Worm (Caenorhabditis elegans) whole organism, L1 larva: Measurements from ENCODE around the gene ZK1248.15.

Experiments
- C16A3.4 ChIP-seq: fragments of 150-350 bp; optimal IDR thresholded peaks from 2 replicates; lab custom pipeline; 2014; ENCODE audit warnings: missing biosample characterization, missing genetic modification characterization
- C34B4.2 ChIP-seq: sonication (generic microtip); optimal IDR thresholded peaks from 2 replicates; lab custom pipeline; 2017; ENCODE audit warnings: mild to moderate bottlenecking, missing genetic modification characterization, missing compliant biosample characterization
- Y116A8C.19 ChIP-seq: sonication (generic microtip); optimal IDR thresholded peaks from 2 replicates; lab custom pipeline; 2016; ENCODE audit warnings: missing compliant biosample characterization, missing genetic modification characterization, borderline replicate concordance
- alr-1 ChIP-seq: fragments of 200-800 bp; sonication (Bioruptor generic); optimal IDR thresholded peaks from 2 replicates; lab custom pipeline; 2018; ENCODE audit warnings: borderline replicate concordance, mild to moderate bottlenecking, missing genetic modification characterization, missing compliant biosample characterization
- aly-2 ChIP-seq: fragments of 150-350 bp; optimal IDR thresholded peaks from 2 replicates; lab custom pipeline; 2014; ENCODE audit warnings: missing biosample characterization, missing genetic modification characterization
- blmp-1 ChIP-seq: fragments of 150-350 bp; optimal IDR thresholded peaks from 2 replicates; lab custom pipeline; 2014; ENCODE audit warnings: missing biosample characterization, missing genetic modification characterization
- ceh-8 ChIP-seq: fragments of 200-800 bp; sonication (Bioruptor generic); optimal IDR thresholded peaks from 2 replicates; lab custom pipeline; 2018; ENCODE audit warnings: mild to moderate bottlenecking, missing genetic modification characterization, moderate library complexity, missing compliant biosample characterization
- ceh-90 ChIP-seq: sonication (generic microtip); optimal IDR thresholded peaks from 2 replicates; lab custom pipeline; 2016; ENCODE audit warnings: missing genetic modification characterization, missing compliant biosample characterization
- ces-1 ChIP-seq: fragments of 150-350 bp; optimal IDR thresholded peaks from 2 replicates; lab custom pipeline; 2014; ENCODE audit warnings: missing biosample characterization, missing genetic modification reagents, missing genetic modification characterization
- dpl-1 ChIP-seq, 3 experiments: fragments of 150-350 bp in 2 of 3; sonication (generic microtip) in 1 of 3; optimal IDR thresholded peaks; 2 replicates each; lab custom pipeline; 2014 to 2017; ENCODE audit warnings: missing biosample characterization in 3 of 3, missing genetic modification characterization in 3 of 3, missing genetic modification reagents in 3 of 3
- dsc-1 ChIP-seq: sonication (generic microtip); optimal IDR thresholded peaks from 2 replicates; lab custom pipeline; 2016; ENCODE audit warnings: mild to moderate bottlenecking, missing genetic modification characterization, missing compliant biosample characterization
- efl-1 ChIP-seq, 4 experiments: fragments of 150-350 bp; optimal IDR thresholded peaks in 3 of 4; peaks in 1 of 4; 1 replicate in 1 of 4; 2 replicates in 3 of 4; lab custom pipeline; 2014; ENCODE audit warnings: missing biosample characterization in 2 of 4, missing genetic modification characterization in 2 of 4, missing genetic modification reagents in 2 of 4
- efl-3 ChIP-seq: fragments of 200-800 bp; sonication (Bioruptor generic); optimal IDR thresholded peaks from 2 replicates; lab custom pipeline; 2018; ENCODE audit warnings: mild to moderate bottlenecking, missing genetic modification characterization, missing compliant biosample characterization
- egl-13 ChIP-seq: sonication (generic microtip); optimal IDR thresholded peaks from 2 replicates; lab custom pipeline; 2016; ENCODE audit warnings: missing genotype, missing genetic modification reagents, missing genetic modification characterization, missing compliant biosample characterization
- egl-27 ChIP-seq, 2 experiments: fragments of 150-350 bp in 1 of 2; sonication (generic microtip); optimal IDR thresholded peaks; 3 replicates each; lab custom pipeline; 2017 to 2018; ENCODE audit warnings: missing biosample characterization in 2 of 2, missing genetic modification characterization in 2 of 2, missing genetic modification reagents in 2 of 2
- elt-3 ChIP-seq, 6 experiments: fragments of 150-350 bp in 1 of 6; sonication (generic microtip); optimal IDR thresholded peaks; 2 replicates each; lab custom pipeline; 2017 to 2018; ENCODE audit warnings: missing biosample characterization in 6 of 6, missing genetic modification characterization in 6 of 6, inconsistent platforms in 1 of 6
- ets-5 ChIP-seq: fragments of 200-800 bp; sonication (Bioruptor generic); IDR thresholded peaks from 2 replicates; pipeline ENCODE4 v1.3.6; 2022; ENCODE audit warnings: missing genetic modification characterization, missing compliant biosample characterization
- fkh-10 ChIP-seq: sonication (generic microtip); optimal IDR thresholded peaks from 2 replicates; lab custom pipeline; 2017; ENCODE audit warnings: missing biosample characterization, missing genetic modification reagents, missing genetic modification characterization
- fkh-4 ChIP-seq: sonication (generic microtip); optimal IDR thresholded peaks from 2 replicates; lab custom pipeline; 2016; ENCODE audit warnings: missing compliant biosample characterization, missing genetic modification characterization, borderline replicate concordance
- fos-1 ChIP-seq: fragments of 150-350 bp; optimal IDR thresholded peaks from 2 replicates; lab custom pipeline; 2014; ENCODE audit warnings: missing biosample characterization, missing genetic modification characterization
- hlh-17 ChIP-seq: fragments of 200-800 bp; sonication (Bioruptor generic); optimal IDR thresholded peaks from 2 replicates; lab custom pipeline; 2018; ENCODE audit warnings: missing genetic modification characterization, mild to moderate bottlenecking, missing compliant biosample characterization, moderate library complexity, borderline replicate concordance
- hlh-4 ChIP-seq: sonication (generic microtip); optimal IDR thresholded peaks from 2 replicates; lab custom pipeline; 2016; ENCODE audit warnings: mild to moderate bottlenecking, missing genetic modification characterization, missing compliant biosample characterization
- hpl-2 ChIP-seq: fragments of 150-350 bp; optimal IDR thresholded peaks from 2 replicates; lab custom pipeline; 2014; ENCODE audit warnings: missing biosample characterization, missing genetic modification reagents, missing genetic modification characterization
- isw-1 ChIP-seq: fragments of 200-800 bp; sonication (Bioruptor generic); IDR thresholded peaks from 2 replicates; pipeline ENCODE4 v1.3.6; 2022; ENCODE audit warnings: missing genetic modification characterization, missing compliant biosample characterization
- lin-14 ChIP-seq: fragments of 200-800 bp; sonication (Bioruptor generic); optimal IDR thresholded peaks from 2 replicates; lab custom pipeline; 2018; ENCODE audit warnings: mild to moderate bottlenecking, missing genetic modification characterization, moderate library complexity, missing compliant biosample characterization
- lin-15B ChIP-seq: fragments of 150-350 bp; sonication (generic microtip); optimal IDR thresholded peaks from 3 replicates; lab custom pipeline; 2014; ENCODE audit warnings: missing biosample characterization, missing genetic modification characterization
- lsy-2 ChIP-seq, 2 experiments: fragments of 150-350 bp; optimal IDR thresholded peaks; 2 replicates each; lab custom pipeline; 2014; ENCODE audit warnings: missing biosample characterization in 2 of 2, missing genetic modification characterization in 2 of 2
- mdl-1 ChIP-seq, 2 experiments: fragments of 150-350 bp; optimal IDR thresholded peaks; 2 replicates each; lab custom pipeline; 2014 to 2017; ENCODE audit warnings: missing biosample characterization in 2 of 2, missing genetic modification characterization in 2 of 2, inconsistent platforms in 1 of 2
- mef-2 ChIP-seq: fragments of 150-350 bp; optimal IDR thresholded peaks from 2 replicates; lab custom pipeline; 2014; ENCODE audit warnings: missing biosample characterization, missing genetic modification characterization
- nhr-20 ChIP-seq: sonication (generic microtip); optimal IDR thresholded peaks from 2 replicates; lab custom pipeline; 2016; ENCODE audit warnings: mild to moderate bottlenecking, missing genetic modification characterization, missing compliant biosample characterization
- nhr-237 ChIP-seq: fragments of 150-350 bp; optimal IDR thresholded peaks from 2 replicates; lab custom pipeline; 2014; ENCODE audit warnings: missing biosample characterization, missing genetic modification characterization
- nhr-47 ChIP-seq: sonication (generic microtip); optimal IDR thresholded peaks from 2 replicates; lab custom pipeline; 2016; ENCODE audit warnings: mild to moderate bottlenecking, missing genetic modification characterization, moderate library complexity, missing compliant biosample characterization
- nhr-76 ChIP-seq: sonication (generic microtip); optimal IDR thresholded peaks from 2 replicates; lab custom pipeline; 2017; ENCODE audit warnings: missing biosample characterization, missing genetic modification characterization
- nhr-90 ChIP-seq: sonication (generic microtip); optimal IDR thresholded peaks from 2 replicates; lab custom pipeline; 2016; ENCODE audit warnings: mild to moderate bottlenecking, missing genetic modification characterization, missing compliant biosample characterization; ENCODE audit not compliant: poor library complexity
- pqm-1 ChIP-seq: sonication (generic microtip); optimal IDR thresholded peaks from 3 replicates; lab custom pipeline; 2017; ENCODE audit warnings: missing biosample characterization, missing genetic modification characterization
- skn-1 ChIP-seq: fragments of 150-350 bp; optimal IDR thresholded peaks from 2 replicates; lab custom pipeline; 2014; ENCODE audit warnings: missing biosample characterization, missing genetic modification characterization
- snpc-4 ChIP-seq: fragments of 150-350 bp; optimal IDR thresholded peaks from 2 replicates; lab custom pipeline; 2014; ENCODE audit warnings: missing biosample characterization, missing genetic modification characterization
- snu-23 ChIP-seq: sonication (generic microtip); optimal IDR thresholded peaks from 2 replicates; lab custom pipeline; 2016; ENCODE audit warnings: missing genetic modification characterization, missing compliant biosample characterization
- sptf-1 ChIP-seq: fragments of 150-350 bp; optimal IDR thresholded peaks from 2 replicates; lab custom pipeline; 2014; ENCODE audit warnings: missing biosample characterization, missing genetic modification characterization
- sup-37 ChIP-seq: fragments of 200-800 bp; sonication (Bioruptor generic); optimal IDR thresholded peaks from 2 replicates; lab custom pipeline; 2018; ENCODE audit warnings: mild to moderate bottlenecking, missing genetic modification characterization, missing compliant biosample characterization
- unc-130 ChIP-seq: fragments of 150-350 bp; optimal IDR thresholded peaks from 2 replicates; lab custom pipeline; 2017; ENCODE audit warnings: missing biosample characterization, missing genetic modification characterization, inconsistent platforms
- unc-30 ChIP-seq: sonication (generic microtip); optimal IDR thresholded peaks from 2 replicates; lab custom pipeline; 2017; ENCODE audit warnings: missing biosample characterization, missing genetic modification characterization
- unc-62 ChIP-seq: fragments of 150-350 bp; optimal IDR thresholded peaks from 2 replicates; lab custom pipeline; 2014; ENCODE audit warnings: missing biosample characterization, missing genetic modification reagents, missing genetic modification characterization
- unc-98 ChIP-seq: fragments of 200-800 bp; sonication (Bioruptor generic); IDR thresholded peaks from 2 replicates; pipeline ENCODE4 v1.3.6; 2022; ENCODE audit warnings: missing genetic modification characterization, missing compliant biosample characterization
- xbp-1 ChIP-seq: sonication (generic microtip); optimal IDR thresholded peaks from 2 replicates; lab custom pipeline; 2016; ENCODE audit warnings: missing genetic modification characterization, missing compliant biosample characterization
- zip-4 ChIP-seq: fragments of 200-800 bp; sonication (Bioruptor generic); optimal IDR thresholded peaks from 2 replicates; lab custom pipeline; 2018; ENCODE audit warnings: mild to moderate bottlenecking, missing genetic modification characterization, moderate library complexity, missing compliant biosample characterization
- ztf-11 ChIP-seq, 2 experiments: sonication (generic microtip); optimal IDR thresholded peaks; 2 replicates each; lab custom pipeline; 2016 to 2017; ENCODE audit warnings: missing genetic modification characterization in 2 of 2, missing biosample characterization in 1 of 2, missing compliant biosample characterization in 1 of 2
- ztf-4 ChIP-seq: fragments of 150-350 bp; optimal IDR thresholded peaks from 2 replicates; lab custom pipeline; 2014; ENCODE audit warnings: missing biosample characterization, missing genetic modification characterization

Gene ZK1248.15

ce11 chrII:5845441-5845840 lies 7.1 kb upstream of the ZK1248.15 start, which contains the start of the genes ZK1248.17 and H41C03.3:
ZK1248.17 (minus strand) TSS chrII:5845541.
H41C03.3 (plus strand) TSS chrII:5845777.
- no peak for TF ChIP-seq elt-3 (tag; optimal IDR thresholded peaks at IDR 0.05; lab: Kevin White, UChicago)
- no peak for TF ChIP-seq sup-37 (GFP tag; lab: Kevin White, UChicago)
- TF ChIP-seq nhr-237: no peak
- no peak for TF ChIP-seq unc-98 (GFP tag; lab: Robert Waterston, UW)
- TF ChIP-seq egl-13: no peak
- no peak for TF ChIP-seq mdl-1 (tag; optimal IDR thresholded peaks at IDR 0.05; lab: Kevin White, UChicago)
- no peak for TF ChIP-seq snpc-4 (tag; lab: Kevin White, UChicago)
- no peak for TF ChIP-seq dsc-1 (tag; lab: Kevin White, UChicago)
- TF ChIP-seq, all 84 proteins: peak for 0

- TF ChIP-seq lin-15B (tag; lab: Kevin White, UChicago): peak; percentile 74
- TF ChIP-seq pqm-1: peak; percentile 76
- TF ChIP-seq zip-4 (GFP tag; lab: Kevin White, UChicago): peak; percentile 95
- TF ChIP-seq sup-37 (GFP tag; lab: Kevin White, UChicago): peak; percentile 99
- peak; percentile 72 for TF ChIP-seq ceh-90
- peak; percentile 98 for TF ChIP-seq ces-1 (GFP tag; lab: Kevin White, UChicago)
- TF ChIP-seq nhr-76 (tag; lab: Kevin White, UChicago): peak; percentile 80
- TF ChIP-seq skn-1: peak; percentile 91
- TF ChIP-seq lsy-2 (tag; optimal IDR thresholded peaks at IDR 0.05; lab: Kevin White, UChicago): peak; percentile 96 to 97
- no peak for TF ChIP-seq alr-1 (tag; lab: Kevin White, UChicago)
- no peak for TF ChIP-seq sptf-1 (tag; lab: Kevin White, UChicago)
- peak; percentile 92 for TF ChIP-seq efl-1 (optimal IDR thresholded peaks at IDR 0.05; lab: Kevin White, UChicago)
- TF ChIP-seq efl-1 (GFP tag; optimal IDR thresholded peaks at IDR 0.05 in 1 of 2; lab: Kevin White, UChicago): peak; percentile 77 to 98
- peak; percentile 100 for TF ChIP-seq nhr-20 (tag; lab: Kevin White, UChicago)
- peak; percentile 48 for TF ChIP-seq Y116A8C.19 (tag; lab: Kevin White, UChicago)
- TF ChIP-seq mef-2 (tag; lab: Kevin White, UChicago): peak; percentile 93
- TF ChIP-seq nhr-90 (tag; lab: Kevin White, UChicago): peak; percentile 100
- TF ChIP-seq hlh-17 (GFP tag; lab: Kevin White, UChicago): peak; percentile 49
- TF ChIP-seq fkh-4: peak; percentile 94
- peak; percentile 79 for TF ChIP-seq hlh-4
- peak; percentile 81 for TF ChIP-seq C34B4.2 (tag; lab: Kevin White, UChicago)
- peak; percentile 90 for TF ChIP-seq efl-3
- peak; percentile 82 to 84 (median 82) for TF ChIP-seq dpl-1 (GFP tag; optimal IDR thresholded peaks at IDR 0.05; lab: Kevin White, UChicago)
- TF ChIP-seq unc-62 (GFP tag; lab: Kevin White, UChicago): no peak
- TF ChIP-seq unc-130 (tag; lab: Kevin White, UChicago): peak; percentile 98
- peak; percentile 100 for TF ChIP-seq nhr-47 (tag; lab: Kevin White, UChicago)
- TF ChIP-seq aly-2 (tag; lab: Kevin White, UChicago): peak; percentile 99
- TF ChIP-seq fkh-10 (GFP tag; lab: Kevin White, UChicago): peak; percentile 99
- peak; percentile 99 for TF ChIP-seq xbp-1
- peak; percentile 98 for TF ChIP-seq fos-1 (tag; lab: Kevin White, UChicago)
- peak; percentile 99 for TF ChIP-seq C16A3.4 (tag; lab: Kevin White, UChicago)
- peak; percentile 46 to 94 for TF ChIP-seq mdl-1 (tag; optimal IDR thresholded peaks at IDR 0.05; lab: Kevin White, UChicago)
- TF ChIP-seq egl-27 (tag; optimal IDR thresholded peaks at IDR 0.05; lab: Kevin White, UChicago): peak; percentile 86 to 97
- peak; percentile 99 for TF ChIP-seq lin-14 (GFP tag; lab: Kevin White, UChicago)
- peak in 5 of 6 experiments; percentile 91 to 99 (median 95) for TF ChIP-seq elt-3 (tag; optimal IDR thresholded peaks at IDR 0.05; lab: Kevin White, UChicago)
- peak; percentile 93 to 98 for TF ChIP-seq ztf-11 (tag; optimal IDR thresholded peaks at IDR 0.05; lab: Kevin White, UChicago)
- TF ChIP-seq hpl-2: peak; percentile 99
- TF ChIP-seq nhr-237: peak; percentile 98
- TF ChIP-seq unc-30 (tag; lab: Kevin White, UChicago): peak; percentile 82
- peak; percentile 100 for TF ChIP-seq snu-23 (GFP tag; lab: Kevin White, UChicago)
- peak; percentile 99 for TF ChIP-seq ceh-8 (GFP tag; lab: Kevin White, UChicago)
- peak; percentile 84; the same call in 1 of the 2 replicates for TF ChIP-seq ets-5
- peak; percentile 98 for TF ChIP-seq ztf-4 (tag; lab: Kevin White, UChicago)
- TF ChIP-seq blmp-1 (tag; lab: Kevin White, UChicago): peak; percentile 89
- peak; percentile 99 for TF ChIP-seq isw-1 (GFP tag; lab: Robert Waterston, UW)
Measured at ce11 chrII:5844694-5845129, 6.4 kb upstream of the ZK1248.15 start.
